Fruit fly (Drosophila melanogaster) whole organism, pupa: ENCODE results near the gene CG13766.

Experiments used
- CG17806 ChIP-seq: fragments of 200-800 bp; sonication (Bioruptor generic); optimal IDR thresholded peaks from 2 replicates; lab custom pipeline; 2018; ENCODE audit warnings: missing biosample characterization, mild to moderate bottlenecking, missing genetic modification characterization, moderate library complexity
- CG32121 ChIP-seq: fragments of 200-800 bp; sonication (Bioruptor generic); IDR thresholded peaks from 2 replicates; pipeline ENCODE4 v1.3.6; 2022; ENCODE audit warnings: missing biosample characterization, missing genetic modification characterization
- CG34367 ChIP-seq: fragments of 200-800 bp; sonication (Bioruptor generic); optimal IDR thresholded peaks from 2 replicates; lab custom pipeline; 2018; ENCODE audit warnings: missing biosample characterization, mild to moderate bottlenecking, missing genetic modification characterization
- CG4496 ChIP-seq: fragments of 200-800 bp; sonication (Bioruptor generic); IDR thresholded peaks from 3 replicates; pipeline ENCODE4 v1.3.6; 2022; ENCODE audit warnings: missing biosample characterization, missing genetic modification characterization
- CG8159 ChIP-seq: fragments of 200-800 bp; sonication (Bioruptor generic); optimal IDR thresholded peaks from 3 replicates; lab custom pipeline; 2018; ENCODE audit warnings: missing biosample characterization, mild to moderate bottlenecking, missing genetic modification characterization, moderate library complexity
- gl ChIP-seq: fragments of 200-800 bp; sonication (Bioruptor generic); optimal IDR thresholded peaks from 2 replicates; lab custom pipeline; 2018; ENCODE audit warnings: missing biosample characterization, mild to moderate bottlenecking, missing genetic modification characterization

DNA sequence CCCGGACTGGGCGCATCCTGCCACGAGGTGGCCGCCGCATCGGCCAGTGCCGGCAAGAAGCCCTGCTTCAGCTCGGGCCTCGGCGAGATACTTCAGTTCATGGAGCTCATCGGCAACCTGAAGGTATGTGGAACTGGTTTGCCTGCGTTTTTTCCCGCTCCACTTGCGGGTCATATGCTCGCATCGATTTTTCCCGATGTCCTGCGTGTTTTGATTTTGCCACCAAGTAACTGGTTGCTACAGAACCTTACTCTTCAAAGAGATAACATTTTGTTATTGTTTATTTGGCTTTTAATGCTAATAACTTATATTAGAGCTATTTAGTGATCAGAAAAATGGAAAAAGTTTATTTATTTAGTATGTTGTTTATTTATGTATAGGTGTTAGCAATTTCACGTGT lies 47.2 kb upstream of the CG13766 start:
- TF ChIP-seq CG34367 (tag; lab: Kevin White, UChicago) (no peak), CG17806 (tag; lab: Kevin White, UChicago) (no peak), CG4496 (GFP tag; lab: Robert Waterston, UW) (no peak), gl (tag; lab: Kevin White, UChicago) (no peak), CG8159 (no peak), CG32121 (no peak)
